Fruit fly (Drosophila melanogaster) whole organism, embryonic: ENCODE data around the gene goe.

Experiments used
- Atf6 ChIP-seq: fragments of 200-800 bp; sonication (Bioruptor generic); IDR thresholded peaks from 2 replicates; pipeline ENCODE4 v1.3.6; 2022; ENCODE audit warnings: missing biosample characterization, missing genetic modification characterization
- Blimp-1 ChIP-seq: fragments of 200-800 bp; sonication (Bioruptor generic); optimal IDR thresholded peaks from 3 replicates; lab custom pipeline; 2018; ENCODE audit warnings: missing biosample characterization, missing genetic modification characterization, mild to moderate bottlenecking, moderate library complexity, missing genetic modification reagents
- CG10147 ChIP-seq: fragments of 200-800 bp; sonication (Bioruptor generic); optimal IDR thresholded peaks from 2 replicates; lab custom pipeline; 2019; ENCODE audit warnings: missing biosample characterization, mild to moderate bottlenecking, missing genetic modification characterization, moderate library complexity
- CG10543 ChIP-seq: fragments of 200-800 bp; sonication (Bioruptor generic); optimal IDR thresholded peaks from 3 replicates; lab custom pipeline; 2017; ENCODE audit warnings: missing biosample characterization, mild to moderate bottlenecking, missing genetic modification characterization, moderate library complexity
- CG11696 ChIP-seq: fragments of 200-800 bp; sonication (Bioruptor generic); IDR thresholded peaks from 2 replicates; pipeline ENCODE4 v1.3.6; 2022; ENCODE audit warnings: missing biosample characterization, missing genetic modification characterization
- CG13287 ChIP-seq: fragments of 200-800 bp; sonication (Bioruptor generic); IDR thresholded peaks from 2 replicates; pipeline ENCODE4 v1.3.6; 2022; ENCODE audit warnings: missing biosample characterization, missing genetic modification characterization; ENCODE audit not compliant: partially characterized antibody
- CG13296 ChIP-seq: fragments of 200-800 bp; sonication (Bioruptor generic); optimal IDR thresholded peaks from 3 replicates; lab custom pipeline; 2018; ENCODE audit warnings: missing biosample characterization, mild to moderate bottlenecking, missing genetic modification characterization
- CG13894 ChIP-seq: fragments of 200-800 bp; sonication (Bioruptor generic); optimal IDR thresholded peaks from 3 replicates; lab custom pipeline; 2018; ENCODE audit warnings: missing biosample characterization, mild to moderate bottlenecking, missing genetic modification characterization, moderate library complexity
- CG14014 ChIP-seq: fragments of 200-800 bp; sonication (Bioruptor generic); IDR thresholded peaks from 2 replicates; pipeline ENCODE4 v1.3.6; 2022; ENCODE audit warnings: missing biosample characterization, missing genetic modification characterization
- CG15011 ChIP-seq: fragments of 200-800 bp; sonication (Bioruptor generic); optimal IDR thresholded peaks from 3 replicates; lab custom pipeline; 2018; ENCODE audit warnings: missing biosample characterization, mild to moderate bottlenecking, missing genetic modification characterization
- CG1529 ChIP-seq: fragments of 200-800 bp; sonication (Bioruptor generic); optimal IDR thresholded peaks from 3 replicates; lab custom pipeline; 2018; ENCODE audit warnings: missing biosample characterization, missing genetic modification characterization
- CG15601 ChIP-seq: fragments of 200-800 bp; sonication (Bioruptor generic); optimal IDR thresholded peaks from 3 replicates; lab custom pipeline; 2019; ENCODE audit warnings: missing biosample characterization, mild to moderate bottlenecking, missing genetic modification characterization, moderate library complexity
- CG1602 ChIP-seq: fragments of 200-800 bp; sonication (Bioruptor generic); optimal IDR thresholded peaks from 3 replicates; lab custom pipeline; 2016; ENCODE audit warnings: missing biosample characterization, missing genetic modification characterization
- CG17328 ChIP-seq: fragments of 200-800 bp; sonication (Bioruptor generic); IDR thresholded peaks from 2 replicates; pipeline ENCODE4 v1.3.6; 2022; ENCODE audit warnings: missing biosample characterization, missing genetic modification characterization
- CG18011 ChIP-seq: fragments of 200-800 bp; sonication (Bioruptor generic); optimal IDR thresholded peaks from 2 replicates; lab custom pipeline; 2017; ENCODE audit warnings: missing biosample characterization, missing genetic modification characterization, mild to moderate bottlenecking, moderate library complexity, missing genotype
- CG18476 ChIP-seq: fragments of 200-800 bp; sonication (Bioruptor generic); optimal IDR thresholded peaks from 2 replicates; lab custom pipeline; 2016; ENCODE audit warnings: missing biosample characterization, mild to moderate bottlenecking, missing genetic modification characterization
- CG18764 ChIP-seq: fragments of 200-800 bp; sonication (Bioruptor generic); optimal IDR thresholded peaks from 3 replicates; lab custom pipeline; 2016; ENCODE audit warnings: missing biosample characterization, missing genetic modification characterization
- CG8359 ChIP-seq: fragments of 200-800 bp; sonication (Bioruptor generic); optimal IDR thresholded peaks from 2 replicates; lab custom pipeline; 2017; ENCODE audit warnings: missing biosample characterization, mild to moderate bottlenecking, missing genetic modification characterization, borderline replicate concordance
- CG8388 ChIP-seq: fragments of 200-800 bp; sonication (Bioruptor generic); optimal IDR thresholded peaks from 2 replicates; lab custom pipeline; 2019; ENCODE audit warnings: missing biosample characterization, mild to moderate bottlenecking, missing genetic modification characterization, moderate library complexity
- CG8944 ChIP-seq: fragments of 200-800 bp; sonication (Bioruptor generic); optimal IDR thresholded peaks from 3 replicates; lab custom pipeline; 2016; ENCODE audit warnings: missing biosample characterization, missing genetic modification characterization
- CHES-1-like ChIP-seq: fragments of 200-800 bp; sonication (Bioruptor generic); optimal IDR thresholded peaks from 2 replicates; lab custom pipeline; 2016; ENCODE audit warnings: missing biosample characterization, missing genetic modification characterization
- H15 ChIP-seq: fragments of 200-800 bp; sonication (Bioruptor generic); IDR thresholded peaks from 3 replicates; pipeline ENCODE4 v1.3.6; 2022; ENCODE audit warnings: missing biosample characterization, missing genetic modification characterization
- HLH4C ChIP-seq: fragments of 200-800 bp; sonication (Bioruptor generic); IDR thresholded peaks from 3 replicates; pipeline ENCODE4 v1.3.6; 2022; ENCODE audit warnings: missing biosample characterization, missing genetic modification characterization; ENCODE audit not compliant: partially characterized antibody
- Hmx ChIP-seq: fragments of 200-800 bp; sonication (Bioruptor generic); optimal IDR thresholded peaks from 2 replicates; lab custom pipeline; 2016; ENCODE audit warnings: missing biosample characterization, missing genetic modification characterization
- MTF-1 ChIP-seq: fragments of 200-800 bp; sonication (Bioruptor generic); optimal IDR thresholded peaks from 2 replicates; lab custom pipeline; 2018; ENCODE audit warnings: missing biosample characterization, mild to moderate bottlenecking, missing genetic modification characterization, borderline replicate concordance
- Myb ChIP-seq: fragments of 200-800 bp; sonication (Bioruptor generic); optimal IDR thresholded peaks from 2 replicates; lab custom pipeline; 2016; ENCODE audit warnings: missing biosample characterization, missing genetic modification characterization
- NC2β ChIP-seq: fragments of 200-800 bp; sonication (Bioruptor generic); optimal IDR thresholded peaks from 2 replicates; lab custom pipeline; 2016; ENCODE audit warnings: missing biosample characterization, missing genetic modification characterization
- Nf-YC ChIP-seq: fragments of 200-800 bp; optimal IDR thresholded peaks from 3 replicates; lab custom pipeline; 2019; ENCODE audit warnings: missing biosample characterization, mild to moderate bottlenecking, missing genetic modification characterization, moderate library complexity
- Six4 ChIP-seq: fragments of 200-800 bp; sonication (Bioruptor generic); optimal IDR thresholded peaks from 2 replicates; lab custom pipeline; 2016; ENCODE audit warnings: missing biosample characterization, missing genetic modification characterization
- Tbp ChIP-seq: fragments of >200 bp; optimal IDR thresholded peaks from 2 replicates; lab custom pipeline; 2018; ENCODE audit warnings: missing biosample characterization, missing genetic modification characterization
- bbx ChIP-seq: fragments of 200-800 bp; sonication (Bioruptor generic); IDR thresholded peaks from 2 replicates; pipeline ENCODE4 v1.3.6; 2022; ENCODE audit warnings: missing biosample characterization, missing genetic modification characterization; ENCODE audit not compliant: partially characterized antibody
- bowl ChIP-seq: fragments of 200-800 bp; sonication (Bioruptor generic); IDR thresholded peaks from 2 replicates; pipeline ENCODE4 v1.3.6; 2022; ENCODE audit warnings: missing biosample characterization, missing genetic modification characterization
- btn ChIP-seq: fragments of 200-800 bp; sonication (Bioruptor generic); optimal IDR thresholded peaks from 2 replicates; lab custom pipeline; 2016; ENCODE audit warnings: missing biosample characterization, missing genetic modification characterization
- caup ChIP-seq: fragments of 200-800 bp; sonication (Bioruptor generic); optimal IDR thresholded peaks from 3 replicates; lab custom pipeline; 2017; ENCODE audit warnings: missing biosample characterization, mild to moderate bottlenecking, missing genetic modification characterization, moderate library complexity; ENCODE audit not compliant: severe bottlenecking
- corto ChIP-seq: fragments of 200-800 bp; sonication (Bioruptor generic); optimal IDR thresholded peaks from 2 replicates; lab custom pipeline; 2016; ENCODE audit warnings: missing biosample characterization, mild to moderate bottlenecking, missing genetic modification characterization, moderate library complexity
- crol ChIP-seq: fragments of 200-800 bp; sonication (Bioruptor generic); IDR thresholded peaks from 2 replicates; pipeline ENCODE4 v1.3.6; 2022; ENCODE audit warnings: missing biosample characterization, missing genetic modification characterization
- ewg ChIP-seq: fragments of 200-800 bp; sonication (Bioruptor generic); optimal IDR thresholded peaks from 3 replicates; lab custom pipeline; 2017; ENCODE audit warnings: mild to moderate bottlenecking, missing biosample characterization, missing genetic modification reagents, missing genetic modification characterization
- fd64A ChIP-seq: fragments of 200-800 bp; sonication (Bioruptor generic); optimal IDR thresholded peaks from 3 replicates; lab custom pipeline; 2018; ENCODE audit warnings: missing biosample characterization, mild to moderate bottlenecking, missing genetic modification characterization
- gcm ChIP-seq: fragments of 200-800 bp; sonication (Bioruptor generic); optimal IDR thresholded peaks from 2 replicates; lab custom pipeline; 2019; ENCODE audit warnings: missing biosample characterization, mild to moderate bottlenecking, missing genetic modification characterization, moderate library complexity
- her ChIP-seq: fragments of 200-800 bp; sonication (Bioruptor generic); optimal IDR thresholded peaks from 2 replicates; lab custom pipeline; 2016; ENCODE audit warnings: missing biosample characterization, missing genetic modification characterization
- hkb ChIP-seq, 2 experiments: fragments of 200-800 bp in 1 of 2; fragments of >200 bp in 1 of 2; sonication (Bioruptor generic) in 1 of 2; IDR thresholded peaks in 1 of 2; optimal IDR thresholded peaks in 1 of 2; 2 replicates each; pipeline versions ENCODE4 v1.3.6 to Lab custom; 2017 to 2022; ENCODE audit warnings: missing biosample characterization in 1 of 2, missing genetic modification characterization in 1 of 2
- peb ChIP-seq: fragments of 200-800 bp; sonication (Bioruptor generic); IDR thresholded peaks from 2 replicates; pipeline ENCODE4 v1.3.6; 2022; ENCODE audit warnings: missing biosample characterization, missing genetic modification characterization
- pzg ChIP-seq: fragments of 200-800 bp; sonication (Bioruptor generic); optimal IDR thresholded peaks from 3 replicates; lab custom pipeline; 2018; ENCODE audit warnings: missing biosample characterization, mild to moderate bottlenecking, missing genetic modification characterization, moderate library complexity
- ranshi ChIP-seq: fragments of 200-800 bp; sonication (Bioruptor generic); IDR thresholded peaks from 2 replicates; pipeline ENCODE4 v1.3.6; 2022; ENCODE audit warnings: missing biosample characterization, missing genetic modification characterization
- schlank ChIP-seq: fragments of 200-800 bp; sonication (Bioruptor generic); optimal IDR thresholded peaks from 2 replicates; lab custom pipeline; 2018; ENCODE audit warnings: missing biosample characterization, mild to moderate bottlenecking, missing genetic modification characterization
- sens-2 ChIP-seq: fragments of 200-800 bp; sonication (Bioruptor generic); IDR thresholded peaks from 2 replicates; pipeline ENCODE4 v1.3.6; 2022; ENCODE audit warnings: missing biosample characterization, missing genetic modification characterization
- wor ChIP-seq: fragments of 200-800 bp; sonication (Bioruptor generic); IDR thresholded peaks from 2 replicates; pipeline ENCODE4 v1.3.6; 2022; ENCODE audit warnings: missing biosample characterization, missing genetic modification characterization

Gene goe

dm6 chrX:16782175-16782916, 30.6 kb upstream of the goe start:
- TF ChIP-seq H15: 0 out of 3 replicates have a peak, but pooled peaks have one; percentile 49
- peak; percentile 28 for TF ChIP-seq Blimp-1
- no peak for TF ChIP-seq hkb (optimal IDR thresholded peaks at IDR 0.05; lab: Kevin White, UChicago)
- TF ChIP-seq hkb (GFP tag; IDR thresholded peaks at IDR 0.05; lab: Robert Waterston, UW): peak; percentile 58
- no peak for TF ChIP-seq CG15601 (tag; lab: Kevin White, UChicago)
- TF ChIP-seq schlank (tag; lab: Kevin White, UChicago): peak; percentile 2
- TF ChIP-seq Hmx (GFP tag; lab: Kevin White, UChicago): no peak
- peak; percentile 5 for TF ChIP-seq her (GFP tag; lab: Kevin White, UChicago)
- no peak for TF ChIP-seq CG8359
- no peak for TF ChIP-seq peb
- TF ChIP-seq btn (GFP tag; lab: Kevin White, UChicago): peak; percentile 26
- TF ChIP-seq Nf-YC (tag; lab: Kevin White, UChicago): peak; percentile 18
- peak; percentile 43; the same call in 1 of the 2 replicates for TF ChIP-seq sens-2
- peak; percentile 5 for TF ChIP-seq CG13296 (GFP tag; lab: Kevin White, UChicago)
- TF ChIP-seq Myb: peak; percentile 31
- TF ChIP-seq NC2β (GFP tag; lab: Kevin White, UChicago): no peak
- peak; percentile 25 for TF ChIP-seq CG10147 (GFP tag; lab: Kevin White, UChicago)
- TF ChIP-seq MTF-1 (GFP tag; lab: Kevin White, UChicago): no peak
- TF ChIP-seq CG13894 (tag; lab: Kevin White, UChicago): peak; percentile 74
- TF ChIP-seq fd64A: no peak
- peak; percentile 41 for TF ChIP-seq CG8388 (GFP tag; lab: Kevin White, UChicago)
- peak; percentile 14 for TF ChIP-seq CG18011 (GFP tag; lab: Kevin White, UChicago)
- peak; percentile 38 for TF ChIP-seq caup
- TF ChIP-seq crol: no peak
- peak; percentile 2 for TF ChIP-seq CHES-1-like (GFP tag; lab: Kevin White, UChicago)
- TF ChIP-seq Atf6 (GFP tag; lab: Robert Waterston, UW): peak; percentile 42; the same call in 1 of the 2 replicates
- 0 out of 2 replicates have a peak, but pooled peaks have one; percentile 48 for TF ChIP-seq ranshi
- TF ChIP-seq ewg (GFP tag; lab: Kevin White, UChicago): peak; percentile 29
- 0 out of 2 replicates have a peak, but pooled peaks have one; percentile 32 for TF ChIP-seq CG14014
- TF ChIP-seq bowl (GFP tag; lab: Robert Waterston, UW): 0 out of 2 replicates have a peak, but pooled peaks have one; percentile 34
- no peak for TF ChIP-seq pzg (GFP tag; lab: Kevin White, UChicago)
- TF ChIP-seq wor: no peak
- no peak for TF ChIP-seq bbx (GFP tag; lab: Robert Waterston, UW)
- TF ChIP-seq CG11696 (GFP tag; lab: Robert Waterston, UW): peak; percentile 41; the same call in 1 of the 2 replicates
- peak; percentile 17 for TF ChIP-seq Six4 (GFP tag; lab: Kevin White, UChicago)
- peak; percentile 57 for TF ChIP-seq CG17328 (GFP tag; lab: Robert Waterston, UW)
- 0 out of 2 replicates have a peak, but pooled peaks have one; percentile 20 for TF ChIP-seq CG13287 (GFP tag; lab: Robert Waterston, UW)
- no peak for TF ChIP-seq Tbp (GFP tag; lab: Kevin White, UChicago)
- peak; percentile 38 for TF ChIP-seq CG1602 (GFP tag; lab: Kevin White, UChicago)
- TF ChIP-seq CG18476 (GFP tag; lab: Kevin White, UChicago): peak; percentile 34
- peak; percentile 37 for TF ChIP-seq CG8944 (GFP tag; lab: Kevin White, UChicago)
- no peak for TF ChIP-seq CG18764 (GFP tag; lab: Kevin White, UChicago)
- no peak for TF ChIP-seq CG15011 (GFP tag; lab: Kevin White, UChicago)
- TF ChIP-seq gcm (GFP tag; lab: Kevin White, UChicago): no peak
- TF ChIP-seq CG1529: no peak
- no peak for TF ChIP-seq HLH4C
- no peak for TF ChIP-seq corto (GFP tag; lab: Kevin White, UChicago)
- TF ChIP-seq CG10543 (GFP tag; lab: Kevin White, UChicago): peak; percentile 67
